Fruit fly (Drosophila melanogaster) whole organism, embryonic: ENCODE measurements around the gene caup.

ENCODE experiments used
- CG1024 ChIP-seq: fragments of 200-800 bp; sonication (Bioruptor generic); IDR thresholded peaks from 2 replicates; pipeline ENCODE4 v1.3.6; 2022; ENCODE audit warnings: missing biosample characterization, missing genetic modification characterization
- CG10565 ChIP-seq: fragments of 200-800 bp; sonication (Bioruptor generic); optimal IDR thresholded peaks from 3 replicates; lab custom pipeline; 2016; ENCODE audit warnings: missing biosample characterization, mild to moderate bottlenecking, missing genetic modification characterization
- CG11398 ChIP-seq: fragments of 200-800 bp; sonication (Bioruptor generic); optimal IDR thresholded peaks from 2 replicates; lab custom pipeline; 2016; ENCODE audit warnings: missing biosample characterization, missing genetic modification characterization
- CG11695 ChIP-seq: fragments of 200-800 bp; sonication (Bioruptor generic); IDR thresholded peaks from 3 replicates; pipeline ENCODE4 v1.3.6; 2022; ENCODE audit warnings: missing biosample characterization, missing genetic modification characterization
- CG11723 ChIP-seq: fragments of 200-800 bp; sonication (Bioruptor generic); optimal IDR thresholded peaks from 2 replicates; lab custom pipeline; 2017; ENCODE audit warnings: missing biosample characterization, mild to moderate bottlenecking, missing genetic modification characterization
- CG13296 ChIP-seq: fragments of 200-800 bp; sonication (Bioruptor generic); optimal IDR thresholded peaks from 3 replicates; lab custom pipeline; 2018; ENCODE audit warnings: missing biosample characterization, mild to moderate bottlenecking, missing genetic modification characterization
- CG14667 ChIP-seq: fragments of 200-800 bp; sonication (Bioruptor generic); IDR thresholded peaks from 2 replicates; pipeline ENCODE4 v1.3.6; 2022; ENCODE audit warnings: missing biosample characterization, missing genetic modification characterization
- CG15479 ChIP-seq: fragments of 200-800 bp; sonication (Bioruptor generic); optimal IDR thresholded peaks from 3 replicates; lab custom pipeline; 2019; ENCODE audit warnings: missing biosample characterization, mild to moderate bottlenecking, missing genetic modification characterization, moderate library complexity
- CG16813 ChIP-seq: fragments of 200-800 bp; sonication (Bioruptor generic); IDR thresholded peaks from 3 replicates; pipeline ENCODE4 v1.3.6; 2022; ENCODE audit warnings: missing biosample characterization, missing genetic modification characterization; ENCODE audit not compliant: partially characterized antibody
- CG18619 ChIP-seq: fragments of 200-800 bp; sonication (Bioruptor generic); optimal IDR thresholded peaks from 3 replicates; lab custom pipeline; 2017; ENCODE audit warnings: missing biosample characterization, mild to moderate bottlenecking, missing genetic modification characterization
- CG2129 ChIP-seq: fragments of 200-800 bp; sonication (Bioruptor generic); IDR thresholded peaks from 2 replicates; pipeline ENCODE4 v1.3.6; 2022; ENCODE audit warnings: missing biosample characterization, missing genetic modification characterization; ENCODE audit not compliant: partially characterized antibody
- CG32767 ChIP-seq: fragments of 200-800 bp; sonication (Bioruptor generic); IDR thresholded peaks from 2 replicates; pipeline ENCODE4 v1.3.6; 2022; ENCODE audit warnings: missing biosample characterization, missing genetic modification characterization
- CG7372 ChIP-seq: fragments of 200-800 bp; sonication (Bioruptor generic); IDR thresholded peaks from 2 replicates; pipeline ENCODE4 v1.3.6; 2022; ENCODE audit warnings: missing biosample characterization, missing genetic modification characterization
- CG7963 ChIP-seq: fragments of 200-800 bp; sonication (Bioruptor generic); IDR thresholded peaks from 3 replicates; pipeline ENCODE4 v1.3.6; 2022; ENCODE audit warnings: missing biosample characterization, missing genetic modification characterization; ENCODE audit not compliant: partially characterized antibody
- CG8281 ChIP-seq: fragments of 200-800 bp; sonication (Bioruptor generic); optimal IDR thresholded peaks from 2 replicates; lab custom pipeline; 2018; ENCODE audit warnings: missing biosample characterization, mild to moderate bottlenecking, missing genetic modification characterization, moderate library complexity
- CG9437 ChIP-seq: fragments of 200-800 bp; sonication (Bioruptor generic); optimal IDR thresholded peaks from 2 replicates; lab custom pipeline; 2018; ENCODE audit warnings: missing biosample characterization, mild to moderate bottlenecking, missing genetic modification characterization
- D ChIP-seq, 2 experiments: fragments of 200-800 bp in 1 of 2; fragments of >200 bp in 1 of 2; sonication (Bioruptor generic) in 1 of 2; optimal IDR thresholded peaks; 2 replicates in 1 of 2; 3 replicates in 1 of 2; lab custom pipeline; 2017; ENCODE audit warnings: mild to moderate bottlenecking in 1 of 2, missing biosample characterization in 1 of 2, missing genetic modification characterization in 1 of 2, missing genetic modification reagents in 1 of 2
- Dad ChIP-seq: fragments of 200-800 bp; sonication (Bioruptor generic); optimal IDR thresholded peaks from 3 replicates; lab custom pipeline; 2016; ENCODE audit warnings: missing biosample characterization, missing genetic modification characterization
- Doc3 ChIP-seq: fragments of 200-800 bp; sonication (Bioruptor generic); IDR thresholded peaks from 3 replicates; pipeline ENCODE4 v1.3.6; 2022; ENCODE audit warnings: missing biosample characterization, missing genetic modification characterization; ENCODE audit not compliant: partially characterized antibody
- Dp ChIP-seq: fragments of 200-800 bp; sonication (Bioruptor generic); optimal IDR thresholded peaks from 2 replicates; lab custom pipeline; 2018; ENCODE audit warnings: missing biosample characterization, mild to moderate bottlenecking, missing genetic modification characterization, moderate library complexity
- E2f2 ChIP-seq: fragments of 200-800 bp; sonication (Bioruptor generic); IDR thresholded peaks from 2 replicates; pipeline ENCODE4 v1.3.6; 2022; ENCODE audit warnings: missing biosample characterization, missing genetic modification characterization
- H2.0 ChIP-seq: fragments of 200-800 bp; sonication (Bioruptor generic); IDR thresholded peaks from 2 replicates; pipeline ENCODE4 v1.3.6; 2022; ENCODE audit warnings: missing biosample characterization, missing genetic modification characterization
- HLHmδ ChIP-seq: fragments of 200-800 bp; sonication (Bioruptor generic); optimal IDR thresholded peaks from 2 replicates; lab custom pipeline; 2018; ENCODE audit warnings: missing biosample characterization, mild to moderate bottlenecking, missing genetic modification characterization, moderate library complexity
- HmgD ChIP-seq: fragments of 200-800 bp; sonication (Bioruptor generic); optimal IDR thresholded peaks from 3 replicates; lab custom pipeline; 2016; ENCODE audit warnings: missing biosample characterization, missing genetic modification characterization
- Hr3 ChIP-seq: fragments of 200-800 bp; sonication (Bioruptor generic); optimal IDR thresholded peaks from 3 replicates; lab custom pipeline; 2016; ENCODE audit warnings: missing biosample characterization, missing genetic modification characterization
- Hr51 ChIP-seq, 2 experiments: fragments of 200-800 bp; sonication (Bioruptor generic); optimal IDR thresholded peaks; 2 replicates in 1 of 2; 3 replicates in 1 of 2; lab custom pipeline; 2016 to 2018; ENCODE audit warnings: missing biosample characterization in 2 of 2, missing genetic modification characterization in 2 of 2, mild to moderate bottlenecking in 1 of 2, moderate library complexity in 1 of 2
- Hr78 ChIP-seq, 2 experiments: fragments of 200-800 bp in 1 of 2; fragments of >200 bp in 1 of 2; sonication (Bioruptor generic) in 1 of 2; optimal IDR thresholded peaks; 2 replicates each; lab custom pipeline; 2017 to 2019; ENCODE audit warnings: missing biosample characterization in 2 of 2, missing genetic modification characterization in 2 of 2, mild to moderate bottlenecking in 1 of 2, moderate library complexity in 1 of 2
- Nf-YA ChIP-seq: fragments of 200-800 bp; sonication (Bioruptor generic); IDR thresholded peaks from 2 replicates; pipeline ENCODE4 v1.3.6; 2022; ENCODE audit warnings: missing biosample characterization, missing genetic modification characterization
- NfI ChIP-seq: fragments of 200-800 bp; sonication (Bioruptor generic); optimal IDR thresholded peaks from 3 replicates; lab custom pipeline; 2018; ENCODE audit warnings: missing biosample characterization, mild to moderate bottlenecking, missing genetic modification characterization, moderate library complexity
- Ravus ChIP-seq: fragments of 200-800 bp; sonication (Bioruptor generic); IDR thresholded peaks from 2 replicates; pipeline ENCODE4 v1.3.6; 2022; ENCODE audit warnings: missing biosample characterization, missing genetic modification characterization
- Sin3A ChIP-seq: fragments of >200 bp; optimal IDR thresholded peaks from 2 replicates; lab custom pipeline; 2018
- Xrp1 ChIP-seq: fragments of 200-800 bp; sonication (Bioruptor generic); IDR thresholded peaks from 2 replicates; pipeline ENCODE4 v1.3.6; 2022; ENCODE audit warnings: missing biosample characterization, missing genetic modification characterization
- YL-1 ChIP-seq: fragments of 200-800 bp; sonication (Bioruptor generic); optimal IDR thresholded peaks from 3 replicates; lab custom pipeline; 2017; ENCODE audit warnings: missing biosample characterization, mild to moderate bottlenecking, missing genetic modification characterization
- al ChIP-seq: fragments of 200-800 bp; sonication (Bioruptor generic); IDR thresholded peaks from 2 replicates; pipeline ENCODE4 v1.3.6; 2022; ENCODE audit warnings: missing biosample characterization, missing genetic modification characterization
- br ChIP-seq: fragments of >200 bp; optimal IDR thresholded peaks from 2 replicates; lab custom pipeline; 2017
- bsh ChIP-seq, 2 experiments: fragments of 200-800 bp; sonication (Bioruptor generic); optimal IDR thresholded peaks; 2 replicates each; lab custom pipeline; 2017 to 2018; ENCODE audit warnings: mild to moderate bottlenecking in 2 of 2, missing biosample characterization in 2 of 2, missing genetic modification characterization in 2 of 2, moderate library complexity in 1 of 2
- dpn ChIP-seq, 2 experiments: fragments of 200-800 bp; sonication (Bioruptor generic); optimal IDR thresholded peaks; 3 replicates each; lab custom pipeline; 2016; ENCODE audit warnings: missing biosample characterization in 2 of 2, missing genetic modification characterization in 2 of 2
- fd102C ChIP-seq: fragments of 200-800 bp; sonication (Bioruptor generic); optimal IDR thresholded peaks from 2 replicates; lab custom pipeline; 2018; ENCODE audit warnings: missing biosample characterization, mild to moderate bottlenecking, missing genetic modification characterization, moderate library complexity
- fd96Cb ChIP-seq: fragments of 200-800 bp; sonication (Bioruptor generic); optimal IDR thresholded peaks from 2 replicates; lab custom pipeline; 2018; ENCODE audit warnings: missing biosample characterization, mild to moderate bottlenecking, missing genetic modification characterization, moderate library complexity
- fru ChIP-seq: fragments of >200 bp; optimal IDR thresholded peaks from 2 replicates; lab custom pipeline; 2017
- gfzf ChIP-seq: fragments of 200-800 bp; sonication (Bioruptor generic); optimal IDR thresholded peaks from 2 replicates; lab custom pipeline; 2016; ENCODE audit warnings: missing biosample characterization, mild to moderate bottlenecking, missing genetic modification characterization, moderate library complexity
- lbe ChIP-seq: fragments of 200-800 bp; sonication (Bioruptor generic); optimal IDR thresholded peaks from 2 replicates; lab custom pipeline; 2016; ENCODE audit warnings: missing biosample characterization, mild to moderate bottlenecking, missing genetic modification characterization
- lmd ChIP-seq: fragments of 200-800 bp; sonication (Bioruptor generic); IDR thresholded peaks from 2 replicates; pipeline ENCODE4 v1.3.6; 2022; ENCODE audit warnings: missing biosample characterization, missing genetic modification characterization
- lola ChIP-seq, 3 experiments: fragments of >200 bp in 2 of 3; fragments of 200-800 bp in 1 of 3; sonication (Bioruptor generic) in 1 of 3; optimal IDR thresholded peaks; 2 replicates each; lab custom pipeline; 2017 to 2019; ENCODE audit warnings: missing biosample characterization in 3 of 3, missing genetic modification characterization in 3 of 3, mild to moderate bottlenecking in 1 of 3, moderate library complexity in 1 of 3
- nmo ChIP-seq: fragments of 200-800 bp; sonication (Bioruptor generic); optimal IDR thresholded peaks from 2 replicates; lab custom pipeline; 2018; ENCODE audit warnings: missing biosample characterization, mild to moderate bottlenecking, missing genetic modification characterization, moderate library complexity
- pan ChIP-seq, 4 experiments: fragments of >200 bp in 3 of 4; fragments of 200-800 bp in 1 of 4; sonication (Bioruptor generic) in 1 of 4; optimal IDR thresholded peaks in 3 of 4; IDR thresholded peaks in 1 of 4; 2 replicates each; pipeline versions ENCODE4 v1.3.6 to Lab custom; 2017 to 2022; ENCODE audit warnings: missing biosample characterization in 2 of 4, missing genetic modification characterization in 2 of 4, mixed read lengths in 1 of 4
- sob ChIP-seq: fragments of 200-800 bp; sonication (Bioruptor generic); IDR thresholded peaks from 2 replicates; pipeline ENCODE4 v1.3.6; 2022; ENCODE audit warnings: missing biosample characterization, missing genetic modification characterization
- tin ChIP-seq: fragments of 200-800 bp; sonication (Bioruptor generic); optimal IDR thresholded peaks from 3 replicates; lab custom pipeline; 2016; ENCODE audit warnings: missing biosample characterization, missing genetic modification characterization
- ttk ChIP-seq: fragments of 200-800 bp; sonication (Bioruptor generic); IDR thresholded peaks from 2 replicates; pipeline ENCODE4 v2.1.2; 2022; ENCODE audit warnings: missing biosample characterization, missing genetic modification characterization

caup gene

dm6 chr3L:12589972-12590606 is 19.3 kb upstream of the caup start (continued):
- TF ChIP-seq pan (optimal IDR thresholded peaks at IDR 0.05; lab: Kevin White, UChicago) (no peak), pan (GFP tag; optimal IDR thresholded peaks at IDR 0.05 in 1 of 2, IDR thresholded peaks at IDR 0.05 in 1 of 2) (no peak), nmo (peak; percentile 11), CG1024 (GFP tag; lab: Robert Waterston, UW) (no peak), Doc3 (GFP tag; lab: Robert Waterston, UW) (no peak), Ravus (GFP tag; lab: Robert Waterston, UW) (no peak), H2.0 (GFP tag; lab: Robert Waterston, UW) (no peak), Nf-YA (GFP tag; lab: Robert Waterston, UW) (no peak), YL-1 (no peak), ttk (GFP tag; lab: Robert Waterston, UW) (no peak), CG15479 (GFP tag; lab: Kevin White, UChicago) (no peak), Hr78 (GFP tag; optimal IDR thresholded peaks at IDR 0.05; lab: Kevin White, UChicago) (no peak), CG13296 (GFP tag; lab: Kevin White, UChicago) (no peak), bsh (GFP tag; optimal IDR thresholded peaks at IDR 0.05; lab: Kevin White, UChicago) (peak in 1 of 2 experiments; percentile 33), lola (GFP tag; optimal IDR thresholded peaks at IDR 0.05; lab: Kevin White, UChicago) (peak in 1 of 3 experiments; percentile 55), fd96Cb (tag; lab: Kevin White, UChicago) (peak; percentile 9), CG11695 (GFP tag; lab: Robert Waterston, UW) (no peak), E2f2 (no peak), CG11398 (GFP tag; lab: Kevin White, UChicago) (no peak), CG9437 (GFP tag; lab: Kevin White, UChicago) (no peak), CG7963 (GFP tag; lab: Robert Waterston, UW) (no peak), lbe (GFP tag; lab: Kevin White, UChicago) (no peak), dpn (GFP tag; optimal IDR thresholded peaks at IDR 0.05; lab: Kevin White, UChicago) (no peak), CG11723 (GFP tag; lab: Kevin White, UChicago) (no peak), D (optimal IDR thresholded peaks at IDR 0.05; lab: Kevin White, UChicago) (no peak), D (GFP tag; optimal IDR thresholded peaks at IDR 0.05; lab: Kevin White, UChicago) (no peak), al (GFP tag; lab: Robert Waterston, UW) (no peak), CG7372 (GFP tag; lab: Robert Waterston, UW) (no peak), sob (GFP tag; lab: Robert Waterston, UW) (no peak), HmgD (no peak), CG14667 (GFP tag; lab: Robert Waterston, UW) (no peak), CG10565 (GFP tag; lab: Kevin White, UChicago) (no peak), Dad (no peak), CG32767 (GFP tag; lab: Robert Waterston, UW) (no peak), HLHmδ (GFP tag; lab: Kevin White, UChicago) (no peak), CG8281 (tag; lab: Kevin White, UChicago) (no peak), fru (no peak), br (lab: Kevin White, UChicago) (no peak), Hr51 (GFP tag; optimal IDR thresholded peaks at IDR 0.05; lab: Kevin White, UChicago) (no peak), Xrp1 (peak; percentile 21; the same call in 1 of the 2 replicates), CG18619 (no peak), lmd (GFP tag; lab: Robert Waterston, UW) (no peak), NfI (GFP tag; lab: Kevin White, UChicago) (no peak), CG16813 (no peak), Sin3A (lab: Kevin White, UChicago) (no peak), fd102C (GFP tag; lab: Kevin White, UChicago) (no peak), Hr3 (GFP tag; lab: Kevin White, UChicago) (no peak), gfzf (GFP tag; lab: Kevin White, UChicago) (no peak), tin (GFP tag; lab: Kevin White, UChicago) (no peak), Dp (GFP tag; lab: Kevin White, UChicago) (no peak), CG2129 (no peak)
